Fruit fly (Drosophila melanogaster) whole organism, embryonic: Measurements from ENCODE around the gene awd.
A peak's percentile ranks its signal among the peaks of the same experiment; 100 is the strongest.

Experiments
- Atf-2 ChIP-seq: fragments of 200-800 bp; sonication (Bioruptor generic); optimal IDR thresholded peaks from 2 replicates; lab custom pipeline; 2016; ENCODE audit warnings: missing biosample characterization, missing genetic modification characterization
- BEAF-32 ChIP-seq: fragments of 200-800 bp; sonication (Bioruptor generic); optimal IDR thresholded peaks from 3 replicates; lab custom pipeline; 2017; ENCODE audit warnings: missing biosample characterization, missing genetic modification characterization, mild to moderate bottlenecking, moderate library complexity, missing genetic modification reagents
- CG11085 ChIP-seq: fragments of 200-800 bp; sonication (Bioruptor generic); IDR thresholded peaks from 2 replicates; pipeline ENCODE4 v1.3.6; 2022; ENCODE audit warnings: missing biosample characterization, missing genetic modification characterization
- CG11398 ChIP-seq: fragments of 200-800 bp; sonication (Bioruptor generic); optimal IDR thresholded peaks from 2 replicates; lab custom pipeline; 2016; ENCODE audit warnings: missing biosample characterization, missing genetic modification characterization
- CG1233 ChIP-seq: fragments of 200-800 bp; sonication (Bioruptor generic); optimal IDR thresholded peaks from 4 replicates; lab custom pipeline; 2018; ENCODE audit warnings: missing biosample characterization, mild to moderate bottlenecking, missing genetic modification characterization
- CG13775 ChIP-seq: fragments of 200-800 bp; sonication (Bioruptor generic); optimal IDR thresholded peaks from 3 replicates; lab custom pipeline; 2017; ENCODE audit warnings: missing biosample characterization, mild to moderate bottlenecking, missing genetic modification characterization
- CG14014 ChIP-seq: fragments of 200-800 bp; sonication (Bioruptor generic); IDR thresholded peaks from 2 replicates; pipeline ENCODE4 v1.3.6; 2022; ENCODE audit warnings: missing biosample characterization, missing genetic modification characterization
- CG14441 ChIP-seq: fragments of 200-800 bp; sonication (Bioruptor generic); IDR thresholded peaks from 2 replicates; pipeline ENCODE4 v1.3.6; 2022; ENCODE audit warnings: missing biosample characterization, missing genetic modification characterization
- CG15011 ChIP-seq: fragments of 200-800 bp; sonication (Bioruptor generic); optimal IDR thresholded peaks from 3 replicates; lab custom pipeline; 2018; ENCODE audit warnings: missing biosample characterization, mild to moderate bottlenecking, missing genetic modification characterization
- CG15514 ChIP-seq: fragments of 200-800 bp; sonication (Bioruptor generic); optimal IDR thresholded peaks from 3 replicates; lab custom pipeline; 2017; ENCODE audit warnings: missing biosample characterization, missing genetic modification characterization, mild to moderate bottlenecking, moderate library complexity, missing genetic modification reagents
- CG3281 ChIP-seq: fragments of 200-800 bp; sonication (Bioruptor generic); optimal IDR thresholded peaks from 3 replicates; lab custom pipeline; 2017; ENCODE audit warnings: missing biosample characterization, mild to moderate bottlenecking, missing genetic modification characterization
- CG7745 ChIP-seq: fragments of 200-800 bp; sonication (Bioruptor generic); optimal IDR thresholded peaks from 2 replicates; lab custom pipeline; 2018; ENCODE audit warnings: missing biosample characterization, mild to moderate bottlenecking, missing genetic modification characterization, moderate library complexity
- CG8944 ChIP-seq: fragments of 200-800 bp; sonication (Bioruptor generic); optimal IDR thresholded peaks from 3 replicates; lab custom pipeline; 2016; ENCODE audit warnings: missing biosample characterization, missing genetic modification characterization
- CG9876 ChIP-seq: fragments of 200-800 bp; sonication (Bioruptor generic); optimal IDR thresholded peaks from 2 replicates; lab custom pipeline; 2016; ENCODE audit warnings: missing biosample characterization, missing genetic modification characterization
- CG9932 ChIP-seq: fragments of 200-800 bp; sonication (Bioruptor generic); IDR thresholded peaks from 2 replicates; pipeline ENCODE4 v1.3.6; 2022; ENCODE audit warnings: missing biosample characterization, missing genetic modification characterization
- CoRest ChIP-seq: fragments of 200-800 bp; sonication (Bioruptor generic); optimal IDR thresholded peaks from 3 replicates; lab custom pipeline; 2018; ENCODE audit warnings: missing biosample characterization, mild to moderate bottlenecking, missing genetic modification characterization, moderate library complexity
- Dbx ChIP-seq: fragments of 200-800 bp; sonication (Bioruptor generic); IDR thresholded peaks from 3 replicates; pipeline ENCODE4 v1.3.6; 2022; ENCODE audit warnings: missing biosample characterization, missing genetic modification characterization
- Dip2 ChIP-seq: fragments of 200-800 bp; sonication (Bioruptor generic); IDR thresholded peaks from 2 replicates; pipeline ENCODE4 v1.3.6; 2022; ENCODE audit warnings: missing biosample characterization, missing genetic modification characterization
- Dip3 ChIP-seq: fragments of 200-800 bp; sonication (Bioruptor generic); optimal IDR thresholded peaks from 3 replicates; lab custom pipeline; 2016; ENCODE audit warnings: missing biosample characterization, missing genetic modification characterization
- Doc2 ChIP-seq: fragments of 200-800 bp; sonication (Bioruptor generic); IDR thresholded peaks from 2 replicates; pipeline ENCODE4 v1.3.6; 2022; ENCODE audit warnings: missing biosample characterization, missing genetic modification characterization
- Fer1 ChIP-seq: fragments of 200-800 bp; sonication (Bioruptor generic); optimal IDR thresholded peaks from 2 replicates; lab custom pipeline; 2017; ENCODE audit warnings: missing biosample characterization, mild to moderate bottlenecking, missing genetic modification characterization
- HHEX ChIP-seq: fragments of 200-800 bp; sonication (Bioruptor generic); optimal IDR thresholded peaks from 3 replicates; lab custom pipeline; 2017; ENCODE audit warnings: missing biosample characterization, mild to moderate bottlenecking, missing genetic modification characterization, missing genetic modification reagents
- Hmr ChIP-seq: fragments of 200-800 bp; sonication (Bioruptor generic); optimal IDR thresholded peaks from 3 replicates; lab custom pipeline; 2017; ENCODE audit warnings: mild to moderate bottlenecking, missing biosample characterization, missing genetic modification reagents, missing genetic modification characterization
- Meics ChIP-seq: fragments of 200-800 bp; sonication (Bioruptor generic); optimal IDR thresholded peaks from 2 replicates; lab custom pipeline; 2017; ENCODE audit warnings: missing biosample characterization, mild to moderate bottlenecking, missing genetic modification characterization
- Opbp ChIP-seq: fragments of 200-800 bp; sonication (Bioruptor generic); IDR thresholded peaks from 3 replicates; pipeline ENCODE4 v1.3.6; 2022; ENCODE audit warnings: missing biosample characterization, missing genetic modification characterization; ENCODE audit not compliant: partially characterized antibody
- Optix ChIP-seq: fragments of 200-800 bp; sonication (Bioruptor generic); IDR thresholded peaks from 3 replicates; pipeline ENCODE4 v1.3.6; 2022; ENCODE audit warnings: missing biosample characterization, missing genetic modification characterization
- Ptx1 ChIP-seq: fragments of 200-800 bp; sonication (Bioruptor generic); IDR thresholded peaks from 2 replicates; pipeline ENCODE4 v1.3.6; 2022; ENCODE audit warnings: missing biosample characterization, missing genetic modification characterization
- Trl ChIP-seq, 3 experiments: fragments of >200 bp in 2 of 3; fragments of 200-800 bp in 1 of 3; sonication (Bioruptor generic) in 1 of 3; optimal IDR thresholded peaks; 2 replicates in 1 of 3; 3 replicates in 2 of 3; lab custom pipeline; 2016 to 2017; ENCODE audit warnings: missing biosample characterization in 1 of 3, missing genetic modification characterization in 1 of 3
- ac ChIP-seq: fragments of 200-800 bp; sonication (Bioruptor generic); optimal IDR thresholded peaks from 3 replicates; lab custom pipeline; 2017; ENCODE audit warnings: missing biosample characterization, mild to moderate bottlenecking, missing genetic modification characterization
- aop ChIP-seq: fragments of 200-800 bp; sonication (Bioruptor generic); IDR thresholded peaks from 2 replicates; pipeline ENCODE4 v1.3.6; 2022; ENCODE audit warnings: missing biosample characterization, missing genetic modification characterization
- croc ChIP-seq: fragments of 200-800 bp; sonication (Bioruptor generic); conservative IDR thresholded peaks from 3 replicates; pipeline ENCODE4 v1.3.6; 2022; ENCODE audit warnings: missing biosample characterization, missing genetic modification characterization
- crol ChIP-seq: fragments of 200-800 bp; sonication (Bioruptor generic); IDR thresholded peaks from 2 replicates; pipeline ENCODE4 v1.3.6; 2022; ENCODE audit warnings: missing biosample characterization, missing genetic modification characterization
- dan ChIP-seq: fragments of 200-800 bp; sonication (Bioruptor generic); IDR thresholded peaks from 2 replicates; pipeline ENCODE4 v1.3.6; 2022; ENCODE audit warnings: missing biosample characterization, missing genetic modification characterization
- eyg ChIP-seq: fragments of 200-800 bp; sonication (Bioruptor generic); optimal IDR thresholded peaks from 3 replicates; lab custom pipeline; 2016; ENCODE audit warnings: missing biosample characterization, missing genetic modification characterization
- gem ChIP-seq: fragments of 200-800 bp; sonication (Bioruptor generic); optimal IDR thresholded peaks from 2 replicates; lab custom pipeline; 2019; ENCODE audit warnings: missing biosample characterization, mild to moderate bottlenecking, missing genetic modification characterization, moderate library complexity
- gt ChIP-seq: fragments of 200-800 bp; sonication (Bioruptor generic); IDR thresholded peaks from 2 replicates; pipeline ENCODE4 v1.3.6; 2022; ENCODE audit warnings: missing biosample characterization, missing genetic modification characterization
- hth ChIP-seq: fragments of >200 bp; optimal IDR thresholded peaks from 2 replicates; lab custom pipeline; 2017; ENCODE audit warnings: inconsistent platforms
- jing ChIP-seq: fragments of 200-800 bp; sonication (Bioruptor generic); optimal IDR thresholded peaks from 2 replicates; lab custom pipeline; 2018; ENCODE audit warnings: missing biosample characterization, mild to moderate bottlenecking, missing genetic modification characterization
- kah ChIP-seq: fragments of 200-800 bp; sonication (Bioruptor generic); optimal IDR thresholded peaks from 2 replicates; lab custom pipeline; 2018; ENCODE audit warnings: missing biosample characterization, mild to moderate bottlenecking, missing genetic modification characterization
- klu ChIP-seq: fragments of 200-800 bp; sonication (Bioruptor generic); IDR thresholded peaks from 2 replicates; pipeline ENCODE4 v1.3.6; 2022; ENCODE audit warnings: missing biosample characterization, missing genetic modification characterization
- otp ChIP-seq: fragments of 200-800 bp; sonication (Bioruptor generic); IDR thresholded peaks from 3 replicates; pipeline ENCODE4, ENCODE4 v1.3.6; 2022; ENCODE audit warnings: missing biosample characterization, missing genetic modification characterization
- phol ChIP-seq: fragments of 200-800 bp; sonication (Bioruptor generic); optimal IDR thresholded peaks from 3 replicates; lab custom pipeline; 2018; ENCODE audit warnings: missing biosample characterization, mild to moderate bottlenecking, missing genetic modification characterization, moderate library complexity
- sna ChIP-seq: fragments of 200-800 bp; sonication (Bioruptor generic); IDR thresholded peaks from 2 replicates; pipeline ENCODE4 v1.3.6; 2022; ENCODE audit warnings: missing biosample characterization, missing genetic modification characterization; ENCODE audit not compliant: partially characterized antibody
- ssp ChIP-seq: fragments of 200-800 bp; sonication (Bioruptor generic); IDR thresholded peaks from 2 replicates; pipeline ENCODE4 v1.3.6; 2022; ENCODE audit warnings: missing biosample characterization, missing genetic modification characterization
- tap ChIP-seq: fragments of 200-800 bp; optimal IDR thresholded peaks from 3 replicates; lab custom pipeline; 2019; ENCODE audit warnings: missing biosample characterization, mild to moderate bottlenecking, missing genetic modification characterization, moderate library complexity
- tin ChIP-seq: fragments of 200-800 bp; sonication (Bioruptor generic); optimal IDR thresholded peaks from 3 replicates; lab custom pipeline; 2016; ENCODE audit warnings: missing biosample characterization, missing genetic modification characterization
- ttk ChIP-seq: fragments of 200-800 bp; sonication (Bioruptor generic); IDR thresholded peaks from 2 replicates; pipeline ENCODE4 v2.1.2; 2022; ENCODE audit warnings: missing biosample characterization, missing genetic modification characterization
- vfl ChIP-seq: fragments of 200-800 bp; sonication (Bioruptor generic); optimal IDR thresholded peaks from 2 replicates; lab custom pipeline; 2016; ENCODE audit warnings: missing biosample characterization, missing genetic modification characterization
- zf30C ChIP-seq: fragments of 200-800 bp; sonication (Bioruptor generic); optimal IDR thresholded peaks from 3 replicates; lab custom pipeline; 2018; ENCODE audit warnings: missing biosample characterization, mild to moderate bottlenecking, missing genetic modification characterization

awd gene

dm6 chr3R:31717299-31718167, 28.3 kb downstream of the awd start (continued):
- TF ChIP-seq tin (GFP tag; lab: Kevin White, UChicago) (peak; percentile 12), Fer1 (peak; percentile 61), dan (no peak), CoRest (tag; lab: Kevin White, UChicago) (peak; percentile 74), ac (GFP tag; lab: Kevin White, UChicago) (no peak), croc (GFP tag; lab: Robert Waterston, UW) (peak; percentile 53; the same call in 2 of the 3 replicates), gem (tag; lab: Kevin White, UChicago) (peak; percentile 74), Doc2 (no peak), CG9932 (peak; percentile 59), ttk (GFP tag; lab: Robert Waterston, UW) (no peak; the same call in 1 of the 2 replicates), Trl (optimal IDR thresholded peaks at IDR 0.05; lab: Kevin White, UChicago) (no peak), Trl (GFP tag; optimal IDR thresholded peaks at IDR 0.05; lab: Kevin White, UChicago) (peak; percentile 55), Opbp (GFP tag; lab: Robert Waterston, UW) (no peak), Dbx (GFP tag; lab: Robert Waterston, UW) (0 out of 3 replicates have a peak, but pooled peaks have one; percentile 17), CG11398 (GFP tag; lab: Kevin White, UChicago) (peak; percentile 44), phol (tag; lab: Kevin White, UChicago) (peak; percentile 59), Ptx1 (GFP tag; lab: Robert Waterston, UW) (peak; percentile 62)
- TF ChIP-seq, all 482 proteins: peak for 262

DNA sequence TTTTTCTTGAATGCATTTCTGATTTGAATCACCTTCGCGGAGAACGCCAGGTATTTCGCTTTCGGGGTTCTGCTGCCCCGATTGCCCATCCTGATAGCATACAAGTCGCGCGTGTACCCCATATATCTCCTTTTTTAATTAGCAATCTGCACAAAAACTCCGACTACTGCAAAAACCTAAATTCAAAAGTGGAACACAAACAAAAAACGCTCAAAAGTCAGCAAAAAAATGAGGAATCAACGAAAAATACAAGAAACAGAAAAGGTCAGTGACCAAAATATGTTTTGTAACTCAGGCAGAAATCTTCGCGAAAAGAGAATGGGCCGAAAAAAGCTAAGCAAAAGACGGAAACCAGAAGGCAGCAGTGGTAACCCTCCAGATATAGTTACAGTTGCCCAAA, 29.6 kb downstream of the awd start:
- TF ChIP-seq Optix (GFP tag; lab: Robert Waterston, UW) (no peak), Dip2 (GFP tag; lab: Robert Waterston, UW) (no peak), ssp (GFP tag; lab: Robert Waterston, UW) (no peak), kah (GFP tag; lab: Kevin White, UChicago) (no peak), eyg (GFP tag; lab: Kevin White, UChicago) (no peak), CG15514 (GFP tag; lab: Kevin White, UChicago) (no peak), sna (GFP tag; lab: Robert Waterston, UW) (no peak), CG11085 (no peak), aop (GFP tag; lab: Robert Waterston, UW) (no peak), Hmr (GFP tag; lab: Kevin White, UChicago) (no peak), CG1233 (GFP tag; lab: Kevin White, UChicago) (no peak), Dip3 (no peak)

- TF ChIP-seq HHEX (GFP tag; lab: Kevin White, UChicago) (peak; percentile 10), Atf-2 (GFP tag; lab: Kevin White, UChicago) (no peak), hth (lab: Kevin White, UChicago) (no peak), CG7745 (tag; lab: Kevin White, UChicago) (no peak), CG8944 (GFP tag; lab: Kevin White, UChicago) (no peak), CG13775 (GFP tag; lab: Kevin White, UChicago) (no peak), zf30C (GFP tag; lab: Kevin White, UChicago) (no peak), crol (GFP tag; lab: Robert Waterston, UW) (peak; percentile 46; the same call in 1 of the 2 replicates), CG9876 (no peak), CG3281 (peak; percentile 1), vfl (GFP tag; lab: Kevin White, UChicago) (no peak), CG15011 (GFP tag; lab: Kevin White, UChicago) (no peak), CG14441 (GFP tag; lab: Robert Waterston, UW) (no peak), BEAF-32 (no peak), jing (GFP tag; lab: Kevin White, UChicago) (no peak), gt (GFP tag; lab: Robert Waterston, UW) (no peak), otp (GFP tag; lab: Robert Waterston, UW) (no peak), CG14014 (no peak), klu (GFP tag; lab: Robert Waterston, UW) (no peak), tap (tag; lab: Kevin White, UChicago) (no peak), Meics (GFP tag; lab: Kevin White, UChicago) (no peak)
These were observed 30.2 kb downstream of the awd start for dm6 chr3R:31715713-31716024.
